Fruit fly (Drosophila melanogaster): ENCODE results near the gene akirin.
A peak's percentile ranks its signal among the peaks of the same experiment; 100 is the strongest.

DNA sequence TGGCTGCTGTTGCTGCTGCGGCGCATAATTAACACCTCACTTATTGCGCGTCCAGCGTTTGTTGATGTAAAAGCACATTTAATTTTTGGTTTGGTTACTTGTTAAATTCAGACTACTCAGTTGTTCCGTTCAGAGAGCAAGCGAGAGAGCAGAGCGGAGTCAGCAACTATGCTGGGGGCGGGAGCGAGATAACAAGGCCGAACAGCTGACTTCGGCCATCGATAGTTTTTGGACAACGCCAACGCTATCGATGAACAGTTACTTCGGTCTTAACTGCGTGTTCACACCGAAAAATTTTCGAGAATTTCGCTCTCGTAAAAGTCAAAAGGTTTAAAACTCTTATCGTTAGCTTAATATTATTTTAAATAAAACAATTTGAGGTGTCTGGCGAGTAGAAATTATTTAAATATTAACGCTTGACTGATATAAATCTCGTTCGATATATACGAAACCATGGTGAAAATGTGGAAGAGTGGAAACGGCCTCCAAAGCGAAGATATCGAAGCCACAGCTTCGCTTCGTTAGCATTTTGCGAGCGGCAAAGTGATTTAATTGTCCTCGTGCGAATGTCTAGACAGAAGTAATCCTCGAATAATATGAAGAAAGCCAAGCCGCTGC is 11.8 kb downstream of the akirin start, which contains the start of the genes SMSr and smid:
- no peak for TF ChIP-seq CrebA (GFP tag; optimal IDR thresholded peaks at IDR 0.05; ENCODE audit: borderline replicate concordance)
- TF ChIP-seq lola (GFP tag; optimal IDR thresholded peaks at IDR 0.05): no peak
- TF ChIP-seq Dif (GFP tag; optimal IDR thresholded peaks at IDR 0.05; ENCODE audit: partially characterized antibody): peak; percentile 95
- peak; percentile 56 for TF ChIP-seq OdsH (GFP tag; optimal IDR thresholded peaks at IDR 0.05)
- no peak for TF ChIP-seq jim (GFP tag; optimal IDR thresholded peaks at IDR 0.05)
- TF ChIP-seq Jra (GFP tag; optimal IDR thresholded peaks at IDR 0.05): peak; percentile 72
- no peak for TF ChIP-seq brk (GFP tag; optimal IDR thresholded peaks at IDR 0.05)
- peak; percentile 74 for TF ChIP-seq rgr (GFP tag; optimal IDR thresholded peaks at IDR 0.05)
- peak; percentile 32 for TF ChIP-seq psq (GFP tag; optimal IDR thresholded peaks at IDR 0.05)
- TF ChIP-seq GATAd (GFP tag; optimal IDR thresholded peaks at IDR 0.05): no peak
- peak; percentile 56 for TF ChIP-seq Sp1 (GFP tag; optimal IDR thresholded peaks at IDR 0.05)
- TF ChIP-seq Dfd (GFP tag; optimal IDR thresholded peaks at IDR 0.05): no peak

Data from whole organism, wandering third instar larva.